Worm (Caenorhabditis elegans) whole organism, mixed stage, embryonic: Measurements from ENCODE around the gene Y57G11C.1130.

ENCODE experiments used
- M03D4.4 ChIP-seq: sonication (generic microtip); optimal IDR thresholded peaks from 2 replicates; lab custom pipeline; 2017; ENCODE audit warnings: mild to moderate bottlenecking, missing genetic modification characterization, missing compliant biosample characterization
- bed-3 ChIP-seq: fragments of 200-800 bp; sonication (Bioruptor generic); optimal IDR thresholded peaks from 3 replicates; lab custom pipeline; 2018; ENCODE audit warnings: mild to moderate bottlenecking, missing genetic modification characterization, moderate library complexity, missing compliant biosample characterization
- blmp-1 ChIP-seq: fragments of 150-350 bp; optimal IDR thresholded peaks from 2 replicates; lab custom pipeline; 2014; ENCODE audit warnings: missing biosample characterization, missing genetic modification characterization
- ceh-43 ChIP-seq: fragments of 200-800 bp; sonication (Bioruptor generic); optimal IDR thresholded peaks from 2 replicates; lab custom pipeline; 2018; ENCODE audit warnings: mild to moderate bottlenecking, missing genetic modification characterization, moderate library complexity, missing compliant biosample characterization
- ceh-83 ChIP-seq: fragments of 200-800 bp; sonication (Bioruptor generic); optimal IDR thresholded peaks from 2 replicates; lab custom pipeline; 2018; ENCODE audit warnings: mild to moderate bottlenecking, missing genetic modification characterization, missing compliant biosample characterization
- ces-1 ChIP-seq: fragments of 150-350 bp; optimal IDR thresholded peaks from 2 replicates; lab custom pipeline; 2014; ENCODE audit warnings: missing biosample characterization, missing genetic modification reagents, missing genetic modification characterization
- cnd-1 ChIP-seq: fragments of 200-800 bp; sonication (Bioruptor generic); optimal IDR thresholded peaks from 2 replicates; lab custom pipeline; 2018; ENCODE audit warnings: mild to moderate bottlenecking, missing genetic modification characterization, missing compliant biosample characterization
- drap-1 ChIP-seq: fragments of 200-800 bp; sonication (Bioruptor generic); optimal IDR thresholded peaks from 3 replicates; lab custom pipeline; 2018; ENCODE audit warnings: mild to moderate bottlenecking, missing genetic modification characterization, missing compliant biosample characterization
- elt-1 ChIP-seq: sonication (generic microtip); optimal IDR thresholded peaks from 2 replicates; lab custom pipeline; 2017; ENCODE audit warnings: missing genetic modification characterization, mild to moderate bottlenecking, missing compliant biosample characterization, antibody characterized with exemption, moderate library complexity, borderline replicate concordance; ENCODE audit not compliant: insufficient read depth
- flh-1 ChIP-seq: fragments of 200-800 bp; sonication (Bioruptor generic); optimal IDR thresholded peaks from 2 replicates; lab custom pipeline; 2018; ENCODE audit warnings: mild to moderate bottlenecking, missing genetic modification characterization, moderate library complexity, missing compliant biosample characterization
- ham-2 ChIP-seq: fragments of 200-800 bp; sonication (Bioruptor generic); optimal IDR thresholded peaks from 2 replicates; lab custom pipeline; 2018; ENCODE audit warnings: mild to moderate bottlenecking, missing genetic modification characterization, missing compliant biosample characterization
- hlh-1 ChIP-seq: fragments of 150-350 bp; optimal IDR thresholded peaks from 2 replicates; lab custom pipeline; 2014; ENCODE audit warnings: missing biosample characterization, missing genetic modification reagents, missing genetic modification characterization
- lin-13 ChIP-seq: fragments of 150-350 bp; optimal IDR thresholded peaks from 2 replicates; lab custom pipeline; 2014; ENCODE audit warnings: missing biosample characterization, missing genetic modification characterization
- lin-32 ChIP-seq: fragments of 200-800 bp; sonication (Bioruptor generic); optimal IDR thresholded peaks from 2 replicates; lab custom pipeline; 2018; ENCODE audit warnings: mild to moderate bottlenecking, missing genetic modification characterization, missing compliant biosample characterization
- mab-5 ChIP-seq: fragments of 150-350 bp; optimal IDR thresholded peaks from 2 replicates; lab custom pipeline; 2014; ENCODE audit warnings: missing biosample characterization, missing genetic modification characterization
- mls-2 ChIP-seq: sonication (generic microtip); optimal IDR thresholded peaks from 2 replicates; lab custom pipeline; 2016; ENCODE audit warnings: mild to moderate bottlenecking, missing genetic modification characterization, moderate library complexity, missing compliant biosample characterization
- nhr-2 ChIP-seq: fragments of 150-350 bp; optimal IDR thresholded peaks from 2 replicates; lab custom pipeline; 2014; ENCODE audit warnings: missing biosample characterization, missing genetic modification characterization
- nhr-237 ChIP-seq: fragments of 150-350 bp; optimal IDR thresholded peaks from 2 replicates; lab custom pipeline; 2014; ENCODE audit warnings: missing biosample characterization, missing genetic modification characterization
- nhr-28 ChIP-seq: fragments of 150-350 bp; optimal IDR thresholded peaks from 2 replicates; lab custom pipeline; 2014; ENCODE audit warnings: missing biosample characterization, missing genetic modification characterization
- sem-2 ChIP-seq: fragments of 200-800 bp; sonication (Bioruptor generic); optimal IDR thresholded peaks from 2 replicates; lab custom pipeline; 2018; ENCODE audit warnings: mild to moderate bottlenecking, missing genetic modification characterization, missing compliant biosample characterization
- sptf-1 ChIP-seq: sonication (generic microtip); optimal IDR thresholded peaks from 2 replicates; lab custom pipeline; 2017; ENCODE audit warnings: mild to moderate bottlenecking, missing genetic modification characterization, moderate library complexity, missing compliant biosample characterization
- unc-62 ChIP-seq: fragments of 150-350 bp; optimal IDR thresholded peaks from 2 replicates; lab custom pipeline; 2014; ENCODE audit warnings: missing biosample characterization, missing genetic modification reagents, missing genetic modification characterization
- zip-8 ChIP-seq: fragments of 150-350 bp; optimal IDR thresholded peaks from 2 replicates; lab custom pipeline; 2014; ENCODE audit warnings: missing biosample characterization, missing genetic modification characterization

The Y57G11C.1130 gene

ce11 chrIV:14825379-14825778 lies 43.1 kb downstream of the Y57G11C.1130 start, which contains the start of gene rps-18:
Gene rps-18 (plus strand): TSS chrIV:14825679.
- TF ChIP-seq lin-13: no peak
- no peak for TF ChIP-seq unc-62
- no peak for TF ChIP-seq ceh-43
- TF ChIP-seq nhr-237: no peak
- no peak for TF ChIP-seq sem-2 (GFP tag; lab: Kevin White, UChicago)
- TF ChIP-seq lin-32 (GFP tag; lab: Kevin White, UChicago): no peak
- no peak for TF ChIP-seq nhr-2
- TF ChIP-seq ham-2 (GFP tag; lab: Kevin White, UChicago): no peak
- TF ChIP-seq elt-1 (tag; lab: Kevin White, UChicago): no peak
- TF ChIP-seq cnd-1 (tag; lab: Kevin White, UChicago): no peak
- no peak for TF ChIP-seq blmp-1 (tag; lab: Kevin White, UChicago)
- TF ChIP-seq zip-8: no peak
- TF ChIP-seq, all 35 proteins: peak for 0

ce11 chrIV:14826151-14826757 lies 43.9 kb downstream of the Y57G11C.1130 start:
- no peak for TF ChIP-seq mls-2 (tag; lab: Kevin White, UChicago)
- no peak for TF ChIP-seq ceh-43
- TF ChIP-seq bed-3 (GFP tag; lab: Kevin White, UChicago): no peak
- TF ChIP-seq flh-1 (GFP tag; lab: Kevin White, UChicago): no peak
- no peak for TF ChIP-seq M03D4.4
- TF ChIP-seq, all 35 proteins: peak for 0

DNA sequence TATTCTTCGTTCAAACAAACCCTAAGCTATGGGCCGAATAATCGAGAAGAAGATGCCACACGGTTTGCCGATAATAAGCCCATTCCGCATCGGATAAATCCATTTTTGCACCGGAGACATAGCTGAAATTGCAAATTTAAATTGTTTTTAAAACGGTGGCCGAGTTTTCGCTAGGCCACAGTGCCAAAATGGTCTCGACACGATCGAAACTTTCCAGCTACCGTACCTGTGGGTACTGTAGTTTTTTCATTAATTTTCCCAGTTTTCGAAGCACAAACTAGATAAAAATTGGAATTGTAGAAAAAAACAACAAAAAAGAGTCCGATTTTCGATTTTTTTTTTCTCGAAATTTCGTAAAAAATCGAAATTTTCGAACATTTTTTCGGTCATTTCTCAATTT lies 45.9 kb downstream of the Y57G11C.1130 start:
- TF ChIP-seq blmp-1 (tag; lab: Kevin White, UChicago): no peak
- TF ChIP-seq drap-1 (GFP tag; lab: Kevin White, UChicago): no peak

ce11 chrIV:14829026-14829425 lies 46.7 kb downstream of the Y57G11C.1130 start, which contains the start of gene hhat-2:
Gene hhat-2 (minus strand): TSS chrIV:14829126.
- TF ChIP-seq nhr-28 (tag; lab: Kevin White, UChicago) (no peak), zip-8 (no peak), ces-1 (GFP tag; lab: Kevin White, UChicago) (no peak), sptf-1 (tag; lab: Kevin White, UChicago) (no peak), ceh-83 (GFP tag; lab: Kevin White, UChicago) (no peak), mab-5 (tag; lab: Kevin White, UChicago) (no peak), hlh-1 (tag; lab: Kevin White, UChicago) (no peak), ham-2 (GFP tag; lab: Kevin White, UChicago) (no peak), cnd-1 (tag; lab: Kevin White, UChicago) (no peak)
